Fruit fly (Drosophila melanogaster) whole organism, embryonic: ENCODE measurements around the gene Ldh.

Experiments
- ATbp ChIP-seq: fragments of 200-800 bp; sonication (Bioruptor generic); optimal IDR thresholded peaks from 2 replicates; lab custom pipeline; 2017; ENCODE audit warnings: missing biosample characterization, mild to moderate bottlenecking, missing genetic modification characterization, missing genetic modification reagents
- B-H1 ChIP-seq: fragments of 200-800 bp; sonication (Bioruptor generic); IDR thresholded peaks from 3 replicates; pipeline ENCODE4 v1.3.6; 2022; ENCODE audit warnings: missing biosample characterization, missing genetic modification characterization
- BEAF-32 ChIP-seq: fragments of 200-800 bp; sonication (Bioruptor generic); optimal IDR thresholded peaks from 3 replicates; lab custom pipeline; 2017; ENCODE audit warnings: missing biosample characterization, missing genetic modification characterization, mild to moderate bottlenecking, moderate library complexity, missing genetic modification reagents
- CG10209 ChIP-seq: fragments of 200-800 bp; sonication (Bioruptor generic); optimal IDR thresholded peaks from 3 replicates; lab custom pipeline; 2017; ENCODE audit warnings: missing biosample characterization, mild to moderate bottlenecking, missing genetic modification characterization, missing genetic modification reagents
- CG10565 ChIP-seq: fragments of 200-800 bp; sonication (Bioruptor generic); optimal IDR thresholded peaks from 3 replicates; lab custom pipeline; 2016; ENCODE audit warnings: missing biosample characterization, mild to moderate bottlenecking, missing genetic modification characterization
- CG10959 ChIP-seq: fragments of 200-800 bp; sonication (Bioruptor generic); IDR thresholded peaks from 2 replicates; pipeline ENCODE4 v1.3.6; 2022; ENCODE audit warnings: missing biosample characterization, missing genetic modification characterization
- CG10979 ChIP-seq: fragments of 200-800 bp; sonication (Bioruptor generic); optimal IDR thresholded peaks from 2 replicates; lab custom pipeline; 2018; ENCODE audit warnings: missing biosample characterization, mild to moderate bottlenecking, missing genetic modification characterization, moderate library complexity
- CG11093 ChIP-seq: fragments of 200-800 bp; sonication (Bioruptor generic); IDR thresholded peaks from 3 replicates; pipeline ENCODE4 v1.3.6; 2022; ENCODE audit warnings: missing biosample characterization, missing genetic modification characterization
- CG11696 ChIP-seq: fragments of 200-800 bp; sonication (Bioruptor generic); IDR thresholded peaks from 2 replicates; pipeline ENCODE4 v1.3.6; 2022; ENCODE audit warnings: missing biosample characterization, missing genetic modification characterization
- CG12236 ChIP-seq: fragments of 200-800 bp; sonication (Bioruptor generic); optimal IDR thresholded peaks from 2 replicates; lab custom pipeline; 2016; ENCODE audit warnings: missing biosample characterization, missing genetic modification characterization
- CG14710 ChIP-seq: fragments of 200-800 bp; sonication (Bioruptor generic); optimal IDR thresholded peaks from 3 replicates; lab custom pipeline; 2019; ENCODE audit warnings: missing biosample characterization, mild to moderate bottlenecking, missing genetic modification characterization, moderate library complexity
- CG16863 ChIP-seq: fragments of 200-800 bp; sonication (Bioruptor generic); optimal IDR thresholded peaks from 3 replicates; lab custom pipeline; 2016; ENCODE audit warnings: missing biosample characterization, missing genetic modification characterization
- CG17359 ChIP-seq: fragments of 200-800 bp; sonication (Bioruptor generic); optimal IDR thresholded peaks from 3 replicates; lab custom pipeline; 2018; ENCODE audit warnings: missing biosample characterization, mild to moderate bottlenecking, missing genetic modification characterization, moderate library complexity
- CG2116 ChIP-seq: fragments of 200-800 bp; sonication (Bioruptor generic); optimal IDR thresholded peaks from 3 replicates; lab custom pipeline; 2018; ENCODE audit warnings: missing biosample characterization, mild to moderate bottlenecking, missing genetic modification characterization
- CG3838 ChIP-seq: fragments of 200-800 bp; sonication (Bioruptor generic); optimal IDR thresholded peaks from 3 replicates; lab custom pipeline; 2016; ENCODE audit warnings: missing biosample characterization, missing genetic modification characterization
- CG6654 ChIP-seq: fragments of 200-800 bp; sonication (Bioruptor generic); optimal IDR thresholded peaks from 2 replicates; lab custom pipeline; 2017; ENCODE audit warnings: missing biosample characterization, mild to moderate bottlenecking, missing genetic modification characterization
- CG6683 ChIP-seq: fragments of 200-800 bp; sonication (Bioruptor generic); optimal IDR thresholded peaks from 2 replicates; lab custom pipeline; 2017; ENCODE audit warnings: missing biosample characterization, mild to moderate bottlenecking, missing genetic modification characterization, missing genetic modification reagents
- CG7839 ChIP-seq: fragments of 200-800 bp; sonication (Bioruptor generic); optimal IDR thresholded peaks from 3 replicates; lab custom pipeline; 2018; ENCODE audit warnings: missing biosample characterization, mild to moderate bottlenecking, missing genetic modification characterization, moderate library complexity
- CG8924 ChIP-seq: fragments of 200-800 bp; optimal IDR thresholded peaks from 3 replicates; lab custom pipeline; 2019; ENCODE audit warnings: missing biosample characterization, mild to moderate bottlenecking, missing genetic modification characterization, moderate library complexity
- Camta ChIP-seq: fragments of 200-800 bp; sonication (Bioruptor generic); optimal IDR thresholded peaks from 2 replicates; lab custom pipeline; 2016; ENCODE audit warnings: missing biosample characterization, missing genetic modification characterization
- HHEX ChIP-seq: fragments of 200-800 bp; sonication (Bioruptor generic); optimal IDR thresholded peaks from 3 replicates; lab custom pipeline; 2017; ENCODE audit warnings: missing biosample characterization, mild to moderate bottlenecking, missing genetic modification characterization, missing genetic modification reagents
- HLH3B ChIP-seq: fragments of 200-800 bp; sonication (Bioruptor generic); IDR thresholded peaks from 2 replicates; pipeline ENCODE4 v1.3.6; 2022; ENCODE audit warnings: missing biosample characterization, missing genetic modification characterization
- Opbp ChIP-seq: fragments of 200-800 bp; sonication (Bioruptor generic); IDR thresholded peaks from 3 replicates; pipeline ENCODE4 v1.3.6; 2022; ENCODE audit warnings: missing biosample characterization, missing genetic modification characterization; ENCODE audit not compliant: partially characterized antibody
- Ptx1 ChIP-seq: fragments of 200-800 bp; sonication (Bioruptor generic); IDR thresholded peaks from 2 replicates; pipeline ENCODE4 v1.3.6; 2022; ENCODE audit warnings: missing biosample characterization, missing genetic modification characterization
- Spps ChIP-seq: fragments of 200-800 bp; sonication (Bioruptor generic); optimal IDR thresholded peaks from 2 replicates; lab custom pipeline; 2018; ENCODE audit warnings: missing biosample characterization, mild to moderate bottlenecking, missing genetic modification characterization
- Ssrp ChIP-seq: fragments of 200-800 bp; sonication (Bioruptor generic); optimal IDR thresholded peaks from 2 replicates; lab custom pipeline; 2018; ENCODE audit warnings: missing biosample characterization, mild to moderate bottlenecking, missing genetic modification characterization, moderate library complexity
- Stat92E ChIP-seq, 3 experiments: fragments of >200 bp in 2 of 3; fragments of 200-800 bp in 1 of 3; sonication (Bioruptor generic) in 1 of 3; optimal IDR thresholded peaks; 2 replicates each; lab custom pipeline; 2017 to 2019; ENCODE audit warnings: missing biosample characterization in 3 of 3, missing genetic modification characterization in 3 of 3, mild to moderate bottlenecking in 1 of 3, moderate library complexity in 1 of 3
- TFAM ChIP-seq: fragments of 200-800 bp; sonication (Bioruptor generic); optimal IDR thresholded peaks from 2 replicates; lab custom pipeline; 2017; ENCODE audit warnings: missing biosample characterization, missing genetic modification characterization, inconsistent platforms
- Taf1 ChIP-seq: fragments of 200-800 bp; sonication (Bioruptor generic); IDR thresholded peaks from 2 replicates; pipeline ENCODE4 v1.3.6; 2022; ENCODE audit warnings: missing biosample characterization, missing genetic modification characterization
- en ChIP-seq: fragments of 200-800 bp; sonication (Bioruptor generic); optimal IDR thresholded peaks from 2 replicates; lab custom pipeline; 2016; ENCODE audit warnings: missing biosample characterization, missing genetic modification characterization
- esg ChIP-seq: fragments of 200-800 bp; sonication (Bioruptor generic); conservative IDR thresholded peaks from 2 replicates; pipeline ENCODE4 v1.3.6; 2022; ENCODE audit warnings: missing biosample characterization, missing genetic modification characterization
- gcm2 ChIP-seq: fragments of 200-800 bp; sonication (Bioruptor generic); optimal IDR thresholded peaks from 2 replicates; lab custom pipeline; 2016; ENCODE audit warnings: missing biosample characterization, missing genetic modification characterization
- gfzf ChIP-seq: fragments of 200-800 bp; sonication (Bioruptor generic); optimal IDR thresholded peaks from 2 replicates; lab custom pipeline; 2016; ENCODE audit warnings: missing biosample characterization, mild to moderate bottlenecking, missing genetic modification characterization, moderate library complexity
- h ChIP-seq: fragments of >200 bp; optimal IDR thresholded peaks from 2 replicates; lab custom pipeline; 2017
- kah ChIP-seq: fragments of 200-800 bp; sonication (Bioruptor generic); optimal IDR thresholded peaks from 2 replicates; lab custom pipeline; 2018; ENCODE audit warnings: missing biosample characterization, mild to moderate bottlenecking, missing genetic modification characterization
- lab ChIP-seq: fragments of 200-800 bp; sonication (Bioruptor generic); optimal IDR thresholded peaks from 3 replicates; lab custom pipeline; 2017; ENCODE audit warnings: missing biosample characterization, missing genetic modification characterization, mild to moderate bottlenecking, moderate library complexity, missing genetic modification reagents
- lilli ChIP-seq: fragments of 200-800 bp; sonication (Bioruptor generic); optimal IDR thresholded peaks from 3 replicates; lab custom pipeline; 2016; ENCODE audit warnings: missing biosample characterization, missing genetic modification characterization
- peb ChIP-seq: fragments of 200-800 bp; sonication (Bioruptor generic); IDR thresholded peaks from 2 replicates; pipeline ENCODE4 v1.3.6; 2022; ENCODE audit warnings: missing biosample characterization, missing genetic modification characterization
- ranshi ChIP-seq: fragments of 200-800 bp; sonication (Bioruptor generic); IDR thresholded peaks from 2 replicates; pipeline ENCODE4 v1.3.6; 2022; ENCODE audit warnings: missing biosample characterization, missing genetic modification characterization
- rib ChIP-seq: fragments of 200-800 bp; sonication (Bioruptor generic); IDR thresholded peaks from 2 replicates; pipeline ENCODE4 v1.3.6; 2022; ENCODE audit warnings: missing biosample characterization, missing genetic modification characterization
- sens-2 ChIP-seq: fragments of 200-800 bp; sonication (Bioruptor generic); IDR thresholded peaks from 2 replicates; pipeline ENCODE4 v1.3.6; 2022; ENCODE audit warnings: missing biosample characterization, missing genetic modification characterization
- sima ChIP-seq: fragments of 200-800 bp; sonication (Bioruptor generic); optimal IDR thresholded peaks from 2 replicates; lab custom pipeline; 2016; ENCODE audit warnings: missing biosample characterization, missing genetic modification characterization
- slbo ChIP-seq: fragments of 200-800 bp; sonication (Bioruptor generic); IDR thresholded peaks from 2 replicates; pipeline ENCODE4 v1.3.6; 2022; ENCODE audit warnings: missing biosample characterization, missing genetic modification characterization
- sug ChIP-seq: fragments of 200-800 bp; optimal IDR thresholded peaks from 2 replicates; lab custom pipeline; 2019; ENCODE audit warnings: missing biosample characterization, mild to moderate bottlenecking, missing genetic modification characterization, moderate library complexity
- vnd ChIP-seq: fragments of 200-800 bp; sonication (Bioruptor generic); IDR thresholded peaks from 3 replicates; pipeline ENCODE4 v1.3.6; 2022; ENCODE audit warnings: missing biosample characterization, missing genetic modification characterization; ENCODE audit not compliant: partially characterized antibody
- vvl ChIP-seq: fragments of 200-800 bp; sonication (Bioruptor generic); IDR thresholded peaks from 2 replicates; pipeline ENCODE4 v1.3.6; 2022; ENCODE audit warnings: missing biosample characterization, missing genetic modification characterization
- wek ChIP-seq: fragments of 200-800 bp; sonication (Bioruptor generic); optimal IDR thresholded peaks from 3 replicates; lab custom pipeline; 2018; ENCODE audit warnings: missing biosample characterization, mild to moderate bottlenecking, missing genetic modification characterization, moderate library complexity
- zf30C ChIP-seq: fragments of 200-800 bp; sonication (Bioruptor generic); optimal IDR thresholded peaks from 3 replicates; lab custom pipeline; 2018; ENCODE audit warnings: missing biosample characterization, mild to moderate bottlenecking, missing genetic modification characterization

Gene Ldh

dm6 chr3L:6263896-6264841 lies 1.7 kb upstream of the Ldh start (continued):
- TF ChIP-seq B-H1 (GFP tag; lab: Robert Waterston, UW) = peak; percentile 12; the same call in 1 of the 3 replicates
- TF ChIP-seq CG3838 (GFP tag; lab: Kevin White, UChicago) = no peak
- no peak for TF ChIP-seq BEAF-32
- no peak for TF ChIP-seq CG16863 (GFP tag; lab: Kevin White, UChicago)
- TF ChIP-seq CG2116 (GFP tag; lab: Kevin White, UChicago) = peak; percentile 1
- peak; percentile 28 for TF ChIP-seq CG14710 (tag; lab: Kevin White, UChicago)
- no peak for TF ChIP-seq CG6683 (GFP tag; lab: Kevin White, UChicago)
- TF ChIP-seq Opbp = peak; percentile 67; the same call in 2 of the 3 replicates
- peak; percentile 9 for TF ChIP-seq ATbp
- TF ChIP-seq h (lab: Kevin White, UChicago) = no peak
- TF ChIP-seq CG17359 = peak; percentile 27
- peak in 1 of 3 experiments; percentile 92 for TF ChIP-seq Stat92E (GFP tag; optimal IDR thresholded peaks at IDR 0.05; lab: Kevin White, UChicago)
- TF ChIP-seq sug (tag; lab: Kevin White, UChicago) = no peak
- peak; percentile 62 for TF ChIP-seq CG7839 (tag; lab: Kevin White, UChicago)
- TF ChIP-seq CG8924 (tag; lab: Kevin White, UChicago) = peak; percentile 4
- no peak for TF ChIP-seq gcm2
- peak; percentile 49; the same call in 1 of the 2 replicates for TF ChIP-seq CG10959 (GFP tag; lab: Robert Waterston, UW)
- TF ChIP-seq CG6654 (GFP tag; lab: Kevin White, UChicago) = no peak
- TF ChIP-seq vvl (GFP tag; lab: Robert Waterston, UW) = peak; percentile 68
- 0 out of 2 replicates have a peak, but pooled peaks have one; percentile 14 for TF ChIP-seq HLH3B (GFP tag; lab: Robert Waterston, UW)
- TF ChIP-seq slbo = peak; percentile 80
- TF ChIP-seq sens-2 (GFP tag; lab: Robert Waterston, UW) = no peak
- TF ChIP-seq Spps = no peak
- TF ChIP-seq esg (GFP tag; lab: Robert Waterston, UW) = no peak
- TF ChIP-seq Camta = peak; percentile 57
- TF ChIP-seq CG10979 (tag; lab: Kevin White, UChicago) = peak; percentile 78
- no peak for TF ChIP-seq kah (GFP tag; lab: Kevin White, UChicago)
- peak; percentile 20 for TF ChIP-seq lab (GFP tag; lab: Kevin White, UChicago)
- no peak for TF ChIP-seq CG11093
- TF ChIP-seq CG12236 (GFP tag; lab: Kevin White, UChicago) = no peak
- TF ChIP-seq TFAM (GFP tag; lab: Kevin White, UChicago) = no peak
- no peak for TF ChIP-seq HHEX
- TF ChIP-seq Ptx1 (GFP tag; lab: Robert Waterston, UW) = peak; percentile 70
- TF ChIP-seq rib (GFP tag; lab: Robert Waterston, UW) = peak; percentile 49; the same call in 1 of the 2 replicates
- TF ChIP-seq wek (GFP tag; lab: Kevin White, UChicago) = no peak
- TF ChIP-seq CG11696 = no peak
- no peak for TF ChIP-seq CG10565 (GFP tag; lab: Kevin White, UChicago)
- no peak for TF ChIP-seq zf30C (GFP tag; lab: Kevin White, UChicago)
- TF ChIP-seq vnd (GFP tag; lab: Robert Waterston, UW) = 0 out of 3 replicates have a peak, but pooled peaks have one; percentile 25
- TF ChIP-seq en = no peak
- TF ChIP-seq sima (GFP tag; lab: Kevin White, UChicago) = no peak
- peak; percentile 64 for TF ChIP-seq lilli (GFP tag; lab: Kevin White, UChicago)
- TF ChIP-seq gfzf = no peak
- peak; percentile 41 for TF ChIP-seq CG10209
- no peak for TF ChIP-seq peb
- TF ChIP-seq ranshi (GFP tag; lab: Robert Waterston, UW) = no peak
- TF ChIP-seq Taf1 (GFP tag; lab: Robert Waterston, UW) = no peak
- peak; percentile 30 for TF ChIP-seq Ssrp
